Worm (Caenorhabditis elegans) whole organism, L3 larva: ENCODE measurements around the gene sto-5.
A peak's percentile ranks its signal among the peaks of the same experiment; 100 is the strongest.

ENCODE experiments used
- R02D3.7 ChIP-seq: fragments of 150-350 bp; optimal IDR thresholded peaks from 2 replicates; lab custom pipeline; 2014; ENCODE audit warnings: missing biosample characterization, missing genetic modification characterization
- aly-2 ChIP-seq: fragments of 150-350 bp; optimal IDR thresholded peaks from 2 replicates; lab custom pipeline; 2014; ENCODE audit warnings: missing biosample characterization, missing genetic modification characterization
- ama-1 ChIP-seq: fragments of 150-350 bp; optimal IDR thresholded peaks from 2 replicates; lab custom pipeline; 2018
- ceh-16 ChIP-seq: sonication (generic microtip); optimal IDR thresholded peaks from 2 replicates; lab custom pipeline; 2017; ENCODE audit warnings: missing biosample characterization, missing genetic modification characterization
- daf-12 ChIP-seq: fragments of 150-350 bp; optimal IDR thresholded peaks from 2 replicates; lab custom pipeline; 2014; ENCODE audit warnings: missing biosample characterization, missing genetic modification reagents, missing genetic modification characterization
- egl-5 ChIP-seq: fragments of 150-350 bp; optimal IDR thresholded peaks from 2 replicates; lab custom pipeline; 2017; ENCODE audit warnings: missing biosample characterization, missing genetic modification reagents, missing genetic modification characterization, inconsistent platforms
- elt-1 ChIP-seq: fragments of 150-350 bp; optimal IDR thresholded peaks from 2 replicates; lab custom pipeline; 2014; ENCODE audit warnings: missing biosample characterization, missing genetic modification characterization
- elt-2 ChIP-seq: sonication (generic microtip); optimal IDR thresholded peaks from 2 replicates; lab custom pipeline; 2016; ENCODE audit warnings: missing genetic modification reagents, mild to moderate bottlenecking, missing genetic modification characterization, missing compliant biosample characterization
- elt-3 ChIP-seq, 3 experiments: fragments of 150-350 bp in 1 of 3; sonication (generic microtip) in 2 of 3; optimal IDR thresholded peaks; 2 replicates in 2 of 3; 4 replicates in 1 of 3; lab custom pipeline; 2014 to 2017; ENCODE audit warnings: missing biosample characterization in 3 of 3, missing genetic modification characterization in 3 of 3
- eor-1 ChIP-seq, 2 experiments: fragments of 150-350 bp; optimal IDR thresholded peaks; 2 replicates each; lab custom pipeline; 2014 to 2018; ENCODE audit warnings: missing biosample characterization in 2 of 2, missing genetic modification characterization in 2 of 2
- fkh-2 ChIP-seq: fragments of 150-350 bp; optimal IDR thresholded peaks from 2 replicates; lab custom pipeline; 2014; ENCODE audit warnings: missing biosample characterization, missing genetic modification reagents, missing genetic modification characterization
- fos-1 ChIP-seq: fragments of 150-350 bp; optimal IDR thresholded peaks from 2 replicates; lab custom pipeline; 2014; ENCODE audit warnings: missing biosample characterization, missing genetic modification characterization
- hmg-11 ChIP-seq: sonication (generic microtip); optimal IDR thresholded peaks from 2 replicates; lab custom pipeline; 2016; ENCODE audit warnings: missing genetic modification characterization, missing compliant biosample characterization
- jun-1 ChIP-seq: fragments of 150-350 bp; optimal IDR thresholded peaks from 2 replicates; lab custom pipeline; 2014; ENCODE audit warnings: missing biosample characterization, missing genetic modification reagents, missing genetic modification characterization
- lin-15B ChIP-seq: fragments of 150-350 bp; optimal IDR thresholded peaks from 2 replicates; lab custom pipeline; 2014; ENCODE audit warnings: missing biosample characterization, missing genetic modification characterization
- lin-39 ChIP-seq: fragments of 150-350 bp; optimal IDR thresholded peaks from 2 replicates; lab custom pipeline; 2018; ENCODE audit warnings: missing biosample characterization, missing genetic modification reagents, missing genetic modification characterization
- lsy-12 ChIP-seq: sonication (generic microtip); optimal IDR thresholded peaks from 2 replicates; lab custom pipeline; 2016; ENCODE audit warnings: mild to moderate bottlenecking, missing genetic modification characterization, missing compliant biosample characterization
- mml-1 ChIP-seq: fragments of 150-350 bp; sonication (generic microtip); optimal IDR thresholded peaks from 3 replicates; lab custom pipeline; 2014; ENCODE audit warnings: missing biosample characterization, missing genetic modification characterization
- nfya-1 ChIP-seq: sonication (generic microtip); optimal IDR thresholded peaks from 2 replicates; lab custom pipeline; 2017; ENCODE audit warnings: missing genetic modification characterization, mild to moderate bottlenecking, missing compliant biosample characterization, antibody characterized with exemption, moderate library complexity; ENCODE audit not compliant: insufficient read depth
- nhr-11 ChIP-seq: fragments of 150-350 bp; optimal IDR thresholded peaks from 2 replicates; lab custom pipeline; 2014; ENCODE audit warnings: missing biosample characterization, missing genetic modification characterization
- nhr-23 ChIP-seq: fragments of 150-350 bp; optimal IDR thresholded peaks from 2 replicates; lab custom pipeline; 2014; ENCODE audit warnings: missing biosample characterization, missing genetic modification reagents, missing genetic modification characterization
- nhr-237 ChIP-seq: fragments of 150-350 bp; optimal IDR thresholded peaks from 2 replicates; lab custom pipeline; 2014; ENCODE audit warnings: missing biosample characterization, missing genetic modification characterization
- nhr-25 ChIP-seq: sonication (generic microtip); optimal IDR thresholded peaks from 2 replicates; lab custom pipeline; 2017; ENCODE audit warnings: missing biosample characterization, missing genetic modification characterization
- nhr-28 ChIP-seq: fragments of 150-350 bp; optimal IDR thresholded peaks from 2 replicates; lab custom pipeline; 2014; ENCODE audit warnings: missing biosample characterization, missing genetic modification characterization
- nhr-43 ChIP-seq: sonication (generic microtip); optimal IDR thresholded peaks from 2 replicates; lab custom pipeline; 2016; ENCODE audit warnings: mild to moderate bottlenecking, missing genetic modification characterization, missing compliant biosample characterization; ENCODE audit not compliant: poor library complexity, severe bottlenecking
- nhr-77 ChIP-seq: fragments of 150-350 bp; optimal IDR thresholded peaks from 2 replicates; lab custom pipeline; 2014; ENCODE audit warnings: missing biosample characterization, missing genetic modification characterization
- pha-4 ChIP-seq: fragments of 150-350 bp; optimal IDR thresholded peaks from 2 replicates; lab custom pipeline; 2014; ENCODE audit warnings: missing biosample characterization, missing genetic modification reagents, missing genetic modification characterization
- pqm-1 ChIP-seq: fragments of 150-350 bp; optimal IDR thresholded peaks from 2 replicates; lab custom pipeline; 2017; ENCODE audit warnings: missing biosample characterization, missing genetic modification characterization, inconsistent platforms
- sea-2 ChIP-seq: fragments of 150-350 bp; sonication (generic microtip); optimal IDR thresholded peaks from 4 replicates; lab custom pipeline; 2014; ENCODE audit warnings: missing biosample characterization, missing genetic modification reagents, missing genetic modification characterization
- snpc-4 ChIP-seq: fragments of 150-350 bp; optimal IDR thresholded peaks from 2 replicates; lab custom pipeline; 2014; ENCODE audit warnings: missing biosample characterization, missing genetic modification characterization
- tbx-2 ChIP-seq: sonication (generic microtip); optimal IDR thresholded peaks from 2 replicates; lab custom pipeline; 2016; ENCODE audit warnings: mild to moderate bottlenecking, missing genetic modification characterization, missing compliant biosample characterization
- ztf-11 ChIP-seq: fragments of 150-350 bp; optimal IDR thresholded peaks from 2 replicates; lab custom pipeline; 2014; ENCODE audit warnings: missing biosample characterization, missing genetic modification characterization
- ztf-4 ChIP-seq: fragments of 150-350 bp; optimal IDR thresholded peaks from 2 replicates; lab custom pipeline; 2014; ENCODE audit warnings: missing biosample characterization, missing genetic modification characterization

sto-5 gene

DNA sequence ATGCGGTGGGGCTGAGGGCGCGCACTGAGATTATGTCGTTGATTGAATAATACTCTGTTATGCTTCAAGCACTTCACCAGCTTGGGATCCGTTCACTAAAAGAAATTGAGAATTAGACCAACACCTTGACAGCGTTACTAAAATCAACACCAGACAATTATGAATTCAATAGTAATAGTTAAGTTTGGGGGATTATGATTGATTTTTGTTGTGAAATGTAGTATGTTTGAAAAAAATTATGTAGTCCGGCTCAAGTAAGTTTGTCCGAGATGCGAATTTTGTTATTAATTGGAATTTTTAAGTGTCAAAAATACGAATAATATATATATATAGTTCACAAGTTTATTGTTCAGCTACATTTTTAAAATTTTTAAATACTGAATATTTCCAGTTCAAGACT, at the start of gene sto-5:
Gene sto-5, minus strand, starts transcription at position 101 of the 400 bp plus-strand sequence.
- no peak for TF ChIP-seq hmg-11 (tag; lab: Kevin White, UChicago)

DNA sequence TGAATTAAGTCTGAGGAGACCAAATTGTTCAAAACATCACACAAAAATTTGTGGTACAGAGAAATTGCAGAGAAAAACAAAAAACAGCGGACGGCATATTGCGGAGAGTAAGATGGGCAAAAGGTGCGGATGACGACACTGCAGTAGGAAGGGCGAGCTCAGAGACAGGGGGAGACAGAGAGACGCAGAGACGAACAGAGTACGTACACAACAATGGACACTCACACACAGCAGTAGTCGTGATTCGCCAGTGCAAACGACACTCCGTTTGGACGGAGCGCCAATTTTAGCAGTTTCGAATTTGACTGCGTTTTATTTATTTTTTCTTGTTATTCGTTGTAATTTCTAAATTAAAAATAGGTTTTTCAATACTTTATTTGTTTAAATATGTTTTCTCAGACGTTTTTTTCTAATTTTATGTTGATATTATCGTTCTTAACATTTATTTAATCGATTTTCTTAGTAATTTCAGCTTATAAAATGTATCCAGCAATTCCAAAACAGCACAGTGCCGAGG, 47.2 kb upstream of the sto-5 start, which contains the start of gene T20F7.1:
Gene T20F7.1, plus strand, starts transcription at position 467 of the 517 bp plus-strand sequence.
- TF ChIP-seq nhr-25 (tag; lab: Kevin White, UChicago) (peak; percentile 63), pqm-1 (tag; lab: Kevin White, UChicago) (peak; percentile 34), elt-1 (no peak), lin-15B (tag; lab: Kevin White, UChicago) (peak; percentile 17), snpc-4 (tag; lab: Kevin White, UChicago) (peak; percentile 72), lin-39 (tag; lab: Kevin White, UChicago) (peak; percentile 81), pha-4 (tag; lab: Kevin White, UChicago) (peak; percentile 84), hmg-11 (tag; lab: Kevin White, UChicago) (peak; percentile 92), jun-1 (peak; percentile 42), nhr-43 (tag; lab: Kevin White, UChicago) (peak; percentile 66), egl-5 (peak; percentile 50), fkh-2 (tag; lab: Kevin White, UChicago) (no peak), nfya-1 (peak; percentile 81), lsy-12 (tag; lab: Kevin White, UChicago) (peak; percentile 32), ama-1 (lab: Kevin White, UChicago) (peak; percentile 14), nhr-237 (tag; lab: Kevin White, UChicago) (no peak), elt-2 (peak; percentile 63), nhr-23 (tag; lab: Kevin White, UChicago) (peak; percentile 66), fos-1 (tag; lab: Kevin White, UChicago) (no peak), tbx-2 (tag; lab: Kevin White, UChicago) (peak; percentile 25)

DNA sequence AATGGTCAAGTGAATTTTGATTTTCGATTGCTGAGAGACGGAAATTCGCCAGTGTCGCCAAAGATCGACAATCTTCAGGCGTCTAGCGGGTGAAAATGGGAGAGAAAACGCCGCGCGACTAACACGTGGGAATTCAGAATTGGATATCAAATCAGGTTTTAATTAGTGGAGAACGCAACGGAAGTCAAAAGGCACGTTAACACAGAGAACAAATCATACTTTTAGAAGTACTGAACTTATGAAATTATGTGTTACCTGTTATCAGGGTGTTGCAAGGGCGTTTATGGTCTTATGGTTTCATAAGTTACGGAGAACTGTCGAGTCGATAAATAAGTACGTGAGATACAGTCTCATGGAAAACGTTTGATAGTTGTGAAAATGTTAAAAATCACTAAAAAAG, 46.1 kb upstream of the sto-5 start:
- TF ChIP-seq nhr-23 (tag; lab: Kevin White, UChicago): peak; percentile 27
- TF ChIP-seq elt-2: peak; percentile 32
- TF ChIP-seq nhr-25 (tag; lab: Kevin White, UChicago): no peak
- no peak for TF ChIP-seq lin-15B (tag; lab: Kevin White, UChicago)
- peak; percentile 70 for TF ChIP-seq nhr-43 (tag; lab: Kevin White, UChicago)

- no peak for TF ChIP-seq elt-3 (tag; optimal IDR thresholded peaks at IDR 0.05; lab: Kevin White, UChicago)
- peak; percentile 9 for TF ChIP-seq pha-4 (tag; lab: Kevin White, UChicago)
- TF ChIP-seq, all 47 proteins: peak for 1
Observed at ce11 chrX:16868931-16869330, 43.7 kb upstream of the sto-5 start, which contains the start of gene aakg-2. TSS of gene aakg-2 (minus strand) at chrX:16869031.

- TF ChIP-seq nhr-28 (tag; lab: Kevin White, UChicago) (no peak), mml-1 (tag; lab: Kevin White, UChicago) (no peak), ztf-11 (tag; lab: Kevin White, UChicago) (no peak), sea-2 (no peak), pha-4 (tag; lab: Kevin White, UChicago) (no peak), snpc-4 (tag; lab: Kevin White, UChicago) (no peak), nhr-23 (tag; lab: Kevin White, UChicago) (no peak)
Observed at ce11 chrX:16865675-16866074, 40.4 kb upstream of the sto-5 start.

DNA sequence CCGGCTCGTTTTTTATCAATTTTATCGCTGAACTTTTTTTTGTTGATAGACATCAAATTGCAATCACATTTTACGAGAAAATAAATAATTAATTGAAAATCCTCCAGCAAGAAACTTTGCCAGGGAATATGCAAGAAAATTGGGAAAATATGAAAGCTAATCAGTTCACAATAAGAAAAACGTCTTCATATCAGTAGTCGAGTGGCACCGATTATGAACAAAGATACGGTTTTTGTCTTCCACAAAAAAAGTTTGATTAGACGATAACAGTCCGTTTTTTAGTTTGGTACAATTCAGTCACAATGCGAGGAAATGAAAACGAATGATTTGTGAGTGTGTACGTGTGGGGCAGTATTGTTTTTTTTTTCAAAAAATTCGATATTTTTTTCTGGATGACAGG, 39.8 kb upstream of the sto-5 start:
- TF ChIP-seq aly-2 (tag; lab: Kevin White, UChicago): no peak
- peak; percentile 81 for TF ChIP-seq elt-2
- peak; percentile 10 for TF ChIP-seq pqm-1 (tag; lab: Kevin White, UChicago)

DNA sequence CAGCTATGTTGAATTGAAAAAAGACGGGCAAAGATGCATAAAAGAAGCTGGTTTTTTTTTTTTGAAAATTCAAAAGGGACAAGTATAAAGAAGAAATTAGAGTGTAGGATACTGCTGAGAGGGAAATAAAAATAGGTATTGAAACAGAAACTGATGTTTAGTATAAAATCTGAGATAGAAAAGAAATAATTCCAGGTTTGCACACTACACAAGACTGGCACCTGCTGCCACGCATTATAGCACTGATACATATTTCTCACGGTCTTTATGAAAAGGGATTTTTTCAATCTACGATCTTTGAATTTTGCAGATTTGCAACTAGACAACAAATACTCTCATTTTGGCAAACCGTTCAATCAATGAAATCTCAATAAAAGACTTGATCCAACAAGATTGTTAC, 38.1 kb upstream of the sto-5 start:
- TF ChIP-seq pha-4 (tag; lab: Kevin White, UChicago): no peak
- TF ChIP-seq egl-5: no peak
- TF ChIP-seq ztf-4: no peak
- no peak for TF ChIP-seq nhr-43 (tag; lab: Kevin White, UChicago)
- no peak for TF ChIP-seq ama-1 (lab: Kevin White, UChicago)
- TF ChIP-seq lin-15B (tag; lab: Kevin White, UChicago): no peak
- no peak for TF ChIP-seq nhr-11 (tag; lab: Kevin White, UChicago)
- TF ChIP-seq lsy-12 (tag; lab: Kevin White, UChicago): no peak
- TF ChIP-seq nhr-25 (tag; lab: Kevin White, UChicago): no peak
- TF ChIP-seq R02D3.7 (tag; lab: Kevin White, UChicago): no peak
- TF ChIP-seq daf-12 (tag; lab: Kevin White, UChicago): no peak
- TF ChIP-seq elt-3 (tag; optimal IDR thresholded peaks at IDR 0.05; lab: Kevin White, UChicago): no peak
- no peak for TF ChIP-seq ceh-16
- no peak for TF ChIP-seq lin-39 (tag; lab: Kevin White, UChicago)
- TF ChIP-seq nhr-77 (tag; lab: Kevin White, UChicago): no peak
- no peak for TF ChIP-seq eor-1 (tag; optimal IDR thresholded peaks at IDR 0.05; lab: Kevin White, UChicago)
